Worm (Caenorhabditis elegans): Measurements from ENCODE around the gene C05D9.9.

C05D9.9 gene

ce11 chrX:1124146-1124545, at the start of gene C05D9.9:
C05D9.9 (minus strand) TSS chrX:1124246.
- no peak for TF ChIP-seq ham-2 (GFP tag; optimal IDR thresholded peaks at IDR 0.05)
- no peak for TF ChIP-seq lsy-2 (tag; optimal IDR thresholded peaks at IDR 0.05)
- no peak for TF ChIP-seq unc-120 (tag; optimal IDR thresholded peaks at IDR 0.05; ENCODE audit: poor library complexity, severe bottlenecking)
- TF ChIP-seq nhr-76 (tag; optimal IDR thresholded peaks at IDR 0.05): no peak
- no peak for TF ChIP-seq cnd-1 (tag; optimal IDR thresholded peaks at IDR 0.05)
- TF ChIP-seq unc-62 (GFP tag; optimal IDR thresholded peaks at IDR 0.05): no peak
- TF ChIP-seq nhr-28 (tag; optimal IDR thresholded peaks at IDR 0.05): no peak
- no peak for TF ChIP-seq pha-4 (tag; optimal IDR thresholded peaks at IDR 0.05)
- no peak for TF ChIP-seq drap-1 (GFP tag; optimal IDR thresholded peaks at IDR 0.05)
- TF ChIP-seq nhr-12 (tag; optimal IDR thresholded peaks at IDR 0.05): no peak
- no peak for TF ChIP-seq zip-8 (tag; optimal IDR thresholded peaks at IDR 0.05)
- TF ChIP-seq snpc-4 (tag; optimal IDR thresholded peaks at IDR 0.05): no peak
- TF ChIP-seq nhr-2 (tag; optimal IDR thresholded peaks at IDR 0.05): no peak
- no peak for TF ChIP-seq blmp-1 (tag; optimal IDR thresholded peaks at IDR 0.05)
- TF ChIP-seq ceh-83 (GFP tag; optimal IDR thresholded peaks at IDR 0.05): no peak
- TF ChIP-seq mls-2 (tag; optimal IDR thresholded peaks at IDR 0.05): no peak

ce11 chrX:1172024-1172423, 48.0 kb upstream of the C05D9.9 start:
- TF ChIP-seq mab-5 (tag; optimal IDR thresholded peaks at IDR 0.05): no peak
- no peak for TF ChIP-seq nhr-2 (tag; optimal IDR thresholded peaks at IDR 0.05)
- no peak for TF ChIP-seq ceh-43 (GFP tag; optimal IDR thresholded peaks at IDR 0.05)
- TF ChIP-seq ham-2 (GFP tag; optimal IDR thresholded peaks at IDR 0.05): no peak
- TF ChIP-seq blmp-1 (tag; optimal IDR thresholded peaks at IDR 0.05): no peak
- no peak for TF ChIP-seq cnd-1 (tag; optimal IDR thresholded peaks at IDR 0.05)

DNA sequence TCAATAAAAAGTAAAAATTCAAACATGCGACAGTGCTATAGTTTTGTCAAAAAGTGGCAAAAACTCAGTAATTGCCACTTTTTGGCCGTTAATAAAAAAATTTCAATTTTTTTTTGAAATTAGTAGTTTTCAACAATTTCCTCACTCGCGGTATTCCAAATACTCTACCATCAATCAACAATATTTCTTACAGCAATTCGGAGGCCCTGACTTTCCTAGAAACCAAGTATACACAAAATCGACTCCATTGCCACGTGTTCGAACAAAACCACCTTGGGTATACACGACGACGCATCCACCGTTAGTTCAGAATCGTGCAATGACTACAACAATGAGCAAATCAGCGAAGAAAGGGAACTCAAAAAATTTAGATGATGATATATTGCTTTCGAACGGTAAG, 47.6 kb upstream of the C05D9.9 start:
- no peak for TF ChIP-seq sem-2 (GFP tag; optimal IDR thresholded peaks at IDR 0.05)
- no peak for TF ChIP-seq flh-1 (GFP tag; optimal IDR thresholded peaks at IDR 0.05)
- TF ChIP-seq mep-1 (tag; optimal IDR thresholded peaks at IDR 0.05): no peak
- no peak for TF ChIP-seq lsy-2 (tag; optimal IDR thresholded peaks at IDR 0.05)
- TF ChIP-seq nhr-12 (tag; optimal IDR thresholded peaks at IDR 0.05): no peak
- TF ChIP-seq unc-120 (tag; optimal IDR thresholded peaks at IDR 0.05; ENCODE audit: poor library complexity, severe bottlenecking): no peak
- TF ChIP-seq nhr-76 (tag; optimal IDR thresholded peaks at IDR 0.05): no peak
- TF ChIP-seq bed-3 (GFP tag; optimal IDR thresholded peaks at IDR 0.05): no peak
- no peak for TF ChIP-seq elt-3 (tag; optimal IDR thresholded peaks at IDR 0.05)
- no peak for TF ChIP-seq unc-62 (GFP tag; optimal IDR thresholded peaks at IDR 0.05)
- no peak for TF ChIP-seq mls-2 (tag; optimal IDR thresholded peaks at IDR 0.05)
- TF ChIP-seq nhr-237 (tag; optimal IDR thresholded peaks at IDR 0.05): no peak
- TF ChIP-seq lin-13 (tag; optimal IDR thresholded peaks at IDR 0.05): no peak
- no peak for TF ChIP-seq unc-39 (tag; optimal IDR thresholded peaks at IDR 0.05)
- no peak for TF ChIP-seq elt-1 (tag; optimal IDR thresholded peaks at IDR 0.05; ENCODE audit: borderline replicate concordance, insufficient read depth)
- no peak for TF ChIP-seq ces-1 (GFP tag; optimal IDR thresholded peaks at IDR 0.05)

- TF ChIP-seq drap-1 (GFP tag; optimal IDR thresholded peaks at IDR 0.05): no peak
- peak; percentile 11 for TF ChIP-seq unc-120 (tag; optimal IDR thresholded peaks at IDR 0.05; ENCODE audit: poor library complexity, severe bottlenecking)
- no peak for TF ChIP-seq ces-1 (GFP tag; optimal IDR thresholded peaks at IDR 0.05)
- TF ChIP-seq ceh-43 (GFP tag; optimal IDR thresholded peaks at IDR 0.05): no peak
- TF ChIP-seq nhr-76 (tag; optimal IDR thresholded peaks at IDR 0.05): no peak
Observed at ce11 chrX:1167234-1167633, 43.2 kb upstream of the C05D9.9 start.

DNA sequence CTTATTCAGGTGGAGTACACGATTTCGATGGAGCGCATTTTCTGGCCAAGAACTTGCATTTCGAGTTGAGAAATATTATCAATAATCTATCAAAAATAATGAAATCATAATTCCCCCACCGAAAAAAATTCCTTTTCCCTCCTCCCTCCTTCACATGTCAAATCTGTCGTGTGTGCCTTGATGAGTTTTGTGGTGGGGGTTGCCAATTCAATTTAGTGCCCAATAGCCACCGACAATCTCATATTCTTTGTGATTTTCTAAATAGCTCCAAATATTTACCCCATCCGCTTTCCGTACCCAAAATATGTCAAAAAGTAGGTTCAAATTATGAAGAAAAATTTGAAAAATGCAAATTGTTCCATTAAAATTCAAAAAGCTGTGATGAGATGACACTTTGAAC, 38.0 kb upstream of the C05D9.9 start, which contains the start of gene tmc-1:
TSS of gene tmc-1 (plus strand) at position 189 of the 400 bp plus-strand sequence.
- TF ChIP-seq unc-120 (tag; optimal IDR thresholded peaks at IDR 0.05; ENCODE audit: poor library complexity, severe bottlenecking) (no peak), nhr-12 (tag; optimal IDR thresholded peaks at IDR 0.05) (no peak), lin-32 (GFP tag; optimal IDR thresholded peaks at IDR 0.05) (no peak), elt-1 (tag; optimal IDR thresholded peaks at IDR 0.05; ENCODE audit: borderline replicate concordance, insufficient read depth) (no peak), ces-1 (GFP tag; optimal IDR thresholded peaks at IDR 0.05) (peak; percentile 61), M03D4.4 (tag; optimal IDR thresholded peaks at IDR 0.05) (no peak)

- TF ChIP-seq ham-2 (GFP tag; optimal IDR thresholded peaks at IDR 0.05): no peak
- TF ChIP-seq sptf-1 (tag; optimal IDR thresholded peaks at IDR 0.05): no peak
- TF ChIP-seq nhr-237 (tag; optimal IDR thresholded peaks at IDR 0.05): no peak
- TF ChIP-seq unc-39 (tag; optimal IDR thresholded peaks at IDR 0.05): no peak
- no peak for TF ChIP-seq lin-32 (GFP tag; optimal IDR thresholded peaks at IDR 0.05)
- TF ChIP-seq bed-3 (GFP tag; optimal IDR thresholded peaks at IDR 0.05): no peak
- TF ChIP-seq nhr-2 (tag; optimal IDR thresholded peaks at IDR 0.05): no peak
- TF ChIP-seq elt-1 (tag; optimal IDR thresholded peaks at IDR 0.05; ENCODE audit: borderline replicate concordance, insufficient read depth): no peak
Observed at ce11 chrX:1154648-1155047, 30.6 kb upstream of the C05D9.9 start, which contains the start of gene R193.1. R193.1 (plus strand) TSS chrX:1154948.

Data from whole organism, mixed stage, embryonic.